Worm (Caenorhabditis elegans): ENCODE data around the gene Y54G2A.10.

Y54G2A.10 gene

DNA sequence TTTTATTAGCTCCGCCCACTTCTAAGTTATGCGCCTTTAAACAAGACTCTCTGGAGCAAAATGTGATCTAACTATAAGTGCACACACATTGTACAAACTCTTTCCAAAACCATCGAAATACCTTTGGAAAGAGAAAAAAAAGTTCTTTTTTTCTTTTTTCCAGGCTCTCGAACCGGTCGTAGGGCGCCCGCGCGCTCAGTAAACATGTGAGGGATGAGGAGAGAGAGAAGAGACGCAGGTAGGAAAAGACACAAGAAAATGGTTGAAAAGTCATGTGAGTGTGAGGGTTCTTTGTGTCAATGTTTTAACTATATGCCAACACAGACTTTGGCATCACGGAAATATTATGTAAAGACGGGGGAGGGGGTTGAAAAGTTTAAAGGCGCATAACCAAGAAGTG lies 25.0 kb upstream of the Y54G2A.10 start (continued):
- TF ChIP-seq nhr-47 (tag; optimal IDR thresholded peaks at IDR 0.05) (peak; percentile 81), isw-1 (GFP tag; IDR thresholded peaks at IDR 0.05) (peak; percentile 55), sptf-1 (tag; optimal IDR thresholded peaks at IDR 0.05) (no peak), ceh-82 (tag; optimal IDR thresholded peaks at IDR 0.05) (peak; percentile 12 to 75 (median 55)), ceh-88 (GFP tag; IDR thresholded peaks at IDR 0.05) (peak; percentile 63; the same call in 1 of the 2 replicates), lin-13 (GFP tag; optimal IDR thresholded peaks at IDR 0.05) (peak; percentile 79), nhr-90 (tag; optimal IDR thresholded peaks at IDR 0.05; ENCODE audit: poor library complexity) (peak; percentile 86), unc-130 (tag; optimal IDR thresholded peaks at IDR 0.05) (peak; percentile 37), lir-3 (tag; optimal IDR thresholded peaks at IDR 0.05; ENCODE audit: poor library complexity) (peak; percentile 62), tbx-2 (tag; optimal IDR thresholded peaks at IDR 0.05) (peak; percentile 88), F16B12.6 (tag; optimal IDR thresholded peaks at IDR 0.05) (no peak), skn-1 (tag; optimal IDR thresholded peaks at IDR 0.05) (peak; percentile 91), dpl-1 (GFP tag; optimal IDR thresholded peaks at IDR 0.05) (peak; percentile 49 to 68 (median 67)), aly-2 (tag; optimal IDR thresholded peaks at IDR 0.05) (no peak), pax-3 (tag; optimal IDR thresholded peaks at IDR 0.05) (peak; percentile 51), hlh-4 (tag; optimal IDR thresholded peaks at IDR 0.05) (no peak), fkh-8 (tag; optimal IDR thresholded peaks at IDR 0.05) (peak; percentile 10), ztf-11 (tag; optimal IDR thresholded peaks at IDR 0.05) (no peak), snu-23 (GFP tag; optimal IDR thresholded peaks at IDR 0.05) (peak; percentile 93), pag-3 (tag; optimal IDR thresholded peaks at IDR 0.05; ENCODE audit: borderline replicate concordance, insufficient read depth) (peak; percentile 96), nhr-20 (tag; optimal IDR thresholded peaks at IDR 0.05) (peak; percentile 93), swsn-7 (tag; optimal IDR thresholded peaks at IDR 0.05) (peak; percentile 84), nhr-71 (tag; optimal IDR thresholded peaks at IDR 0.05) (peak; percentile 95), sup-37 (GFP tag; optimal IDR thresholded peaks at IDR 0.05) (peak; percentile 45), ets-5 (GFP tag; IDR thresholded peaks at IDR 0.05) (no peak), ztf-4 (tag; optimal IDR thresholded peaks at IDR 0.05) (peak; percentile 70), mab-9 (GFP tag; IDR thresholded peaks at IDR 0.05) (0 out of 2 replicates have a peak, but pooled peaks have one; percentile 30), elt-3 (tag; optimal IDR thresholded peaks at IDR 0.05) (peak in 2 of 6 experiments; percentile 55 to 56), lsy-2 (tag; optimal IDR thresholded peaks at IDR 0.05) (peak; percentile 79 to 84), nhr-77 (tag; optimal IDR thresholded peaks at IDR 0.05) (peak; percentile 58), elt-2 (tag; optimal IDR thresholded peaks at IDR 0.05) (peak; percentile 16), snpc-4 (tag; optimal IDR thresholded peaks at IDR 0.05) (peak; percentile 9), fos-1 (tag; optimal IDR thresholded peaks at IDR 0.05) (peak; percentile 72), nhr-19 (GFP tag; conservative IDR thresholded peaks at IDR 0.05) (peak; percentile 92), nhr-237 (tag; optimal IDR thresholded peaks at IDR 0.05) (peak; percentile 70), C16A3.4 (tag; optimal IDR thresholded peaks at IDR 0.05) (peak; percentile 76), unc-62 (GFP tag; optimal IDR thresholded peaks at IDR 0.05) (no peak), nhr-84 (tag; optimal IDR thresholded peaks at IDR 0.05) (no peak), ceh-90 (tag; optimal IDR thresholded peaks at IDR 0.05) (no peak), lin-35 (GFP tag; optimal IDR thresholded peaks at IDR 0.05) (peak; percentile 75 to 88), fkh-10 (GFP tag; optimal IDR thresholded peaks at IDR 0.05) (no peak), hpl-2 (GFP tag; optimal IDR thresholded peaks at IDR 0.05) (peak; percentile 65)

DNA sequence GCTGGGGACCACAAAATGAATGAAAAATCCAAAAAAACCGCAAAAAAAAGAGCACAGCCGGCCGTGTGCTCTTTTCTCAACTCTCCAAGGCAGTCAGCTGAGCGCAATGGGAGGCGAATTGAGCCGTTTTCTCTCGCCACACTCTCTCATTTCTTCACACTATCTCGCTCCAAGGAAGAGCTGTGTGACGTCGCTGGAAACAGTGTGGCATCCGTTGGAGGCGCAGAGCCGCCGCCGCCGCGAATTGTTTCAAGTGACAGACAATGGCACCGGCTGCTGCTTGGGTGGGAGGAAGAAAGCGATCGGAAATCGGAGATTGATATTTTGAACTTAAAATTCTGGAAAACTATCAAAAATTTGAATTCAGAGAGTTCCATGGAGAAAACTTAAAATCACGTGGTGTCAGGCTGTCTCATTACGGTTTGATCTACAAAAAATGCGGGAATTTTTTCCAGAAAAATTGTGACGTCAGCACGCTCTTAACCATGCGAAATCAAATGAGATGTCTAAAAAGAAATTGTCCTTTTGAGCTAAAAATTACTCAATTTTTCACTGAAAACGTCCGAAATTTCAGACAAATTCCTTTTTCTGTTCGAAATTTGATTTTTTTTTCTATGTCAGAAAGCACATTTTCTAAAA lies 23.4 kb upstream of the Y54G2A.10 start:
- TF ChIP-seq fkh-8 (tag; optimal IDR thresholded peaks at IDR 0.05), result peak; percentile 23
- TF ChIP-seq sox-4 (tag; optimal IDR thresholded peaks at IDR 0.05), result no peak
- TF ChIP-seq pag-3 (tag; optimal IDR thresholded peaks at IDR 0.05; ENCODE audit: borderline replicate concordance, insufficient read depth), result peak; percentile 95
- TF ChIP-seq aha-1 (tag; optimal IDR thresholded peaks at IDR 0.05), result no peak
- TF ChIP-seq lsy-2 (tag; optimal IDR thresholded peaks at IDR 0.05), result peak; percentile 43 to 52
- peak; percentile 19 for TF ChIP-seq egl-13 (tag; optimal IDR thresholded peaks at IDR 0.05)
- TF ChIP-seq xbp-1 (tag; optimal IDR thresholded peaks at IDR 0.05), result peak; percentile 65
- TF ChIP-seq C16A3.4 (tag; optimal IDR thresholded peaks at IDR 0.05), result no peak
- TF ChIP-seq efl-1 (optimal IDR thresholded peaks at IDR 0.05), result peak; percentile 47 to 53
- peak; percentile 27 to 92 for TF ChIP-seq efl-1 (GFP tag; optimal IDR thresholded peaks at IDR 0.05 in 1 of 2)
- TF ChIP-seq dpl-1 (GFP tag; optimal IDR thresholded peaks at IDR 0.05), result peak in 2 of 3 experiments; percentile 17 to 26
- peak; percentile 42; the same call in 1 of the 2 replicates for TF ChIP-seq isw-1 (GFP tag; IDR thresholded peaks at IDR 0.05)
- TF ChIP-seq swsn-7 (tag; optimal IDR thresholded peaks at IDR 0.05), result peak; percentile 60
- no peak for TF ChIP-seq elt-2 (tag; optimal IDR thresholded peaks at IDR 0.05)
- TF ChIP-seq lin-14 (GFP tag; optimal IDR thresholded peaks at IDR 0.05), result peak; percentile 89
- no peak for TF ChIP-seq unc-98 (GFP tag; IDR thresholded peaks at IDR 0.05)
- peak; percentile 80 for TF ChIP-seq nhr-71 (tag; optimal IDR thresholded peaks at IDR 0.05)
- TF ChIP-seq nhr-19 (GFP tag; conservative IDR thresholded peaks at IDR 0.05), result peak; percentile 47
- TF ChIP-seq fkh-10 (GFP tag; optimal IDR thresholded peaks at IDR 0.05), result peak; percentile 40
- TF ChIP-seq lin-39 (tag; optimal IDR thresholded peaks at IDR 0.05), result peak; percentile 9
